Worm (Caenorhabditis elegans): ENCODE results near the gene Y62E10A.3.

ce11 chrIV:13323823-13324359 is 36.2 kb downstream of the Y62E10A.3 start, which contains the start of gene fat-2:
- TF ChIP-seq xnd-1 (tag; optimal IDR thresholded peaks at IDR 0.05) (no peak), F55B11.4 (tag; optimal IDR thresholded peaks at IDR 0.05; ENCODE audit: borderline replicate concordance, insufficient read depth) (no peak), attf-3 (GFP tag; conservative IDR thresholded peaks at IDR 0.05) (no peak), gei-17 (GFP tag; optimal IDR thresholded peaks at IDR 0.05) (no peak), ztf-26 (tag; optimal IDR thresholded peaks at IDR 0.05) (no peak), F10E7.11 (tag; optimal IDR thresholded peaks at IDR 0.05) (no peak)
